Worm (Caenorhabditis elegans): ENCODE data around the gene cope-1.

DNA sequence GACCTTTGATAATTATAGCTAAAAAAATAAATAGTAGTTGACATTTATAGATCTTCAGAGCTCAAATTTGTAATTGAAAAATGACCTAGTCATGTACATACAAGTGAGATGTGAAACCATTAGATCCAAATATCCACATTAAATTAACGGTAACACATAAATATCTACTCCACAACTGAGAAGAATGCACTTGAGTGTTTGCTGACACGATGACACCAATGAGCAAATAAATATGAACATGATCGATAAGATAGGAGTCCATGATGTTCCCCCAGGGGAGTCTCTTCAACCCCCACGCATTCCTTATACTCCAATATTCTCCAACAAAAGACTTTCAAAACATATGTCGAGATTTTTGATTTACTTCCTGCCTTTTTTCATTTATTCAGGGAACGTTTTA lies 21.6 kb upstream of the cope-1 start, which contains the start of gene ttr-52:
- TF ChIP-seq unc-62 (GFP tag; optimal IDR thresholded peaks at IDR 0.05), result no peak
- TF ChIP-seq unc-39 (tag; optimal IDR thresholded peaks at IDR 0.05), result no peak
- TF ChIP-seq mab-5 (tag; optimal IDR thresholded peaks at IDR 0.05), result no peak
- no peak for TF ChIP-seq nhr-28 (tag; optimal IDR thresholded peaks at IDR 0.05)
- no peak for TF ChIP-seq elt-3 (tag; optimal IDR thresholded peaks at IDR 0.05)
